Worm (Caenorhabditis elegans) whole organism, L4 larva: ENCODE data around the gene Y116A8C.468.

Source experiments
- ceh-28 ChIP-seq: fragments of 150-350 bp; optimal IDR thresholded peaks from 2 replicates; lab custom pipeline; 2014; ENCODE audit warnings: missing biosample characterization, missing genetic modification reagents, missing genetic modification characterization
- ceh-82 ChIP-seq: sonication (generic microtip); optimal IDR thresholded peaks from 2 replicates; lab custom pipeline; 2017; ENCODE audit warnings: missing biosample characterization, missing genetic modification characterization
- ctbp-1 ChIP-seq: fragments of 200-800 bp; sonication (Bioruptor generic); IDR thresholded peaks from 2 replicates; pipeline ENCODE4 v1.3.6; 2022; ENCODE audit warnings: missing genetic modification reagents, missing genetic modification characterization, missing compliant biosample characterization
- jun-1 ChIP-seq: fragments of 150-350 bp; optimal IDR thresholded peaks from 2 replicates; lab custom pipeline; 2014; ENCODE audit warnings: missing biosample characterization, missing genetic modification reagents, missing genetic modification characterization
- mdl-1 ChIP-seq, 2 experiments: fragments of 150-350 bp in 1 of 2; sonication (generic microtip) in 1 of 2; optimal IDR thresholded peaks; 2 replicates each; lab custom pipeline; 2014 to 2017; ENCODE audit warnings: missing biosample characterization in 2 of 2, missing genetic modification characterization in 2 of 2
- ztf-11 ChIP-seq: fragments of 150-350 bp; optimal IDR thresholded peaks from 2 replicates; lab custom pipeline; 2014; ENCODE audit warnings: missing biosample characterization, missing genetic modification characterization

- TF ChIP-seq ceh-28 = no peak
- no peak for TF ChIP-seq ctbp-1 (GFP tag; lab: Robert Waterston, UW)
- no peak for TF ChIP-seq jun-1 (tag; lab: Kevin White, UChicago)
- TF ChIP-seq mdl-1 (tag; optimal IDR thresholded peaks at IDR 0.05; lab: Kevin White, UChicago) = no peak
- TF ChIP-seq ztf-11 (tag; lab: Kevin White, UChicago) = no peak
- TF ChIP-seq ceh-82 = no peak
Measured at ce11 chrIV:16926558-16926957, 8.4 kb downstream of the Y116A8C.468 start.
